Fruit fly (Drosophila melanogaster): Measurements from ENCODE around the gene lz.

dm6 chrX:9344482-9345106 is 60.1 kb downstream of the lz start:
- TF ChIP-seq Sin3A (optimal IDR thresholded peaks at IDR 0.05) (no peak), h (optimal IDR thresholded peaks at IDR 0.05) (no peak), psq (optimal IDR thresholded peaks at IDR 0.05) (no peak), Myc (optimal IDR thresholded peaks at IDR 0.05) (no peak), insv (optimal IDR thresholded peaks at IDR 0.05) (no peak), ttk (optimal IDR thresholded peaks at IDR 0.05) (no peak)

Data from Kc167 (cell line).